Worm (Caenorhabditis elegans): ENCODE measurements around the gene sqv-3.

DNA sequence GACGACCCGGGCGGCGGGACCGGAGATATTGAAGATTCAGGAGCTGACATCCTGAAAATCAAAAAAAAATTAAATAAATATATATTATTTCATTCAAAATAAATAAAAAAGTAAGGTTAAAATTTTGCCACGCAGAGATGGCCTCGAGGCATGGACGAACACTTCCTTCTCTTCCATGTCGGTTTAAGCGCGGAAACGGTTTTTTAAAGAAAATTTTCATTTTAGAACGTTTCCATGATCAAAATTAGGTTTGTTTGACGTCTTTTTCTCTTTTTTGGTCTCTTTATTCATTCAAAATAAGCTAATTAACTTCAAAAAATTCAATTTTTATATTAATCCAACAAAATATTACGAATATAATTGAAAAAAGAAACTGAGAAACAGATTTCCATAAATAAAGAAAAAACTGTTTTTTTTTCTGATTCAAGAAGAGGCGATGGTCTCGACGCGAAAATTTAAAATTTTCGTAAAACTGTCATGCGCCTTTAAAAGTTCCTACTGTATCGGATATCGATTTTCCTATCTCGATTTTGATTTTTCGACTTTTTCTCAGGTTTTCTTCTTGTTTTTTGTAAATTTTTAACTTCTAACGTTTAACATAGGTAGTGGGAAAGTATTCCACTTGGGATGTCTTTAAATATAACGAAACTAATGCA lies 17.9 kb downstream of the sqv-3 start, which contains the start of gene gcc-2:
- TF ChIP-seq elt-1 (tag; optimal IDR thresholded peaks at IDR 0.05; ENCODE audit: borderline replicate concordance, insufficient read depth), result no peak
- no peak for TF ChIP-seq elt-3 (tag; optimal IDR thresholded peaks at IDR 0.05)
- TF ChIP-seq unc-39 (tag; optimal IDR thresholded peaks at IDR 0.05), result no peak
- TF ChIP-seq blmp-1 (tag; optimal IDR thresholded peaks at IDR 0.05), result no peak
- TF ChIP-seq unc-62 (GFP tag; optimal IDR thresholded peaks at IDR 0.05), result no peak
- no peak for TF ChIP-seq nhr-237 (tag; optimal IDR thresholded peaks at IDR 0.05)
- no peak for TF ChIP-seq pha-4 (tag; optimal IDR thresholded peaks at IDR 0.05)

Data from whole organism, mixed stage, embryonic.